Worm (Caenorhabditis elegans): ENCODE measurements around the gene ifc-1.

DNA sequence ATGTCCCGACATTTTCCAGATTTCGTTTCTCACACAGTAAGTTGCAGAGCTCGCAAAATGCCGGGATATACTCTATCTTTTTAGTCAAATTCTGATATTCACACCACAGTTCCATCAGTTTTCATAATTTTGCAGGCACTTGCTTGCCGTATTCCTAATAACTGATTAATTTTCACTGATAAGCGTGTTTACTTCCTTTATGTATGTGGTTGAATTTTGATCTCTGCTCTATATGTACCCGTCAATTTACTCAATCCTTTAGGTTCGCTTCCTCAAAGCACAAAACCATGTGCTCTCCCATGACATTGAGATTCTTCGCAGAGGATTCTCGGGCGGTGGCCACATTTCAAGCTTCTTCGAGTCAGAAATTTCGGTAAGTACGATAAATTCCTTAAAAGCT is 372 bp downstream of the ifc-1 start:
- TF ChIP-seq elt-3 (tag; optimal IDR thresholded peaks at IDR 0.05) (no peak), blmp-1 (tag; optimal IDR thresholded peaks at IDR 0.05; ENCODE audit: insufficient read depth) (no peak), lsy-2 (tag; optimal IDR thresholded peaks at IDR 0.05) (no peak), fos-1 (tag; optimal IDR thresholded peaks at IDR 0.05) (no peak)
